Worm (Caenorhabditis elegans) whole organism, L2 larva: Measurements from ENCODE around the gene drd-10.
A peak's percentile ranks its signal among the peaks of the same experiment; 100 is the strongest.

Experiments used
- C34F6.9 ChIP-seq: fragments of 150-350 bp; optimal IDR thresholded peaks from 2 replicates; lab custom pipeline; 2014; ENCODE audit warnings: missing biosample characterization, missing genetic modification characterization
- F13H6.1 ChIP-seq: sonication (generic microtip); optimal IDR thresholded peaks from 2 replicates; lab custom pipeline; 2016; ENCODE audit warnings: missing genetic modification characterization, missing compliant biosample characterization
- R02D3.7 ChIP-seq: fragments of 150-350 bp; optimal IDR thresholded peaks from 2 replicates; lab custom pipeline; 2014; ENCODE audit warnings: missing biosample characterization, missing genetic modification characterization
- Y55F3AM.14 ChIP-seq: fragments of 200-800 bp; sonication (Bioruptor generic); optimal IDR thresholded peaks from 2 replicates; lab custom pipeline; 2018; ENCODE audit warnings: mild to moderate bottlenecking, missing genetic modification characterization, missing compliant biosample characterization
- ZK546.5 ChIP-seq: sonication (generic microtip); optimal IDR thresholded peaks from 2 replicates; lab custom pipeline; 2017; ENCODE audit warnings: missing biosample characterization, missing genetic modification characterization
- alr-1 ChIP-seq: fragments of 150-350 bp; optimal IDR thresholded peaks from 2 replicates; lab custom pipeline; 2014; ENCODE audit warnings: missing biosample characterization, missing genetic modification characterization
- aly-2 ChIP-seq: fragments of 150-350 bp; optimal IDR thresholded peaks from 2 replicates; lab custom pipeline; 2014; ENCODE audit warnings: missing biosample characterization, missing genetic modification characterization
- ama-1 ChIP-seq: fragments of 150-350 bp; optimal IDR thresholded peaks from 2 replicates; lab custom pipeline; 2018; ENCODE audit warnings: inconsistent platforms
- blmp-1 ChIP-seq: sonication (generic microtip); optimal IDR thresholded peaks from 2 replicates; lab custom pipeline; 2017; ENCODE audit warnings: missing genetic modification characterization, mild to moderate bottlenecking, missing compliant biosample characterization, antibody characterized with exemption, moderate library complexity; ENCODE audit not compliant: insufficient read depth
- crh-2 ChIP-seq: sonication (generic microtip); optimal IDR thresholded peaks from 2 replicates; lab custom pipeline; 2017; ENCODE audit warnings: missing biosample characterization, missing genetic modification characterization
- dmd-4 ChIP-seq: sonication (generic microtip); optimal IDR thresholded peaks from 2 replicates; lab custom pipeline; 2017; ENCODE audit warnings: missing biosample characterization, missing genetic modification characterization
- egl-27 ChIP-seq: sonication (generic microtip); optimal IDR thresholded peaks from 3 replicates; lab custom pipeline; 2017; ENCODE audit warnings: missing biosample characterization, missing genetic modification reagents, missing genetic modification characterization
- elt-1 ChIP-seq: fragments of 150-350 bp; optimal IDR thresholded peaks from 2 replicates; lab custom pipeline; 2014; ENCODE audit warnings: missing biosample characterization, missing genetic modification characterization
- gmeb-1 ChIP-seq: fragments of 150-350 bp; optimal IDR thresholded peaks from 2 replicates; lab custom pipeline; 2014; ENCODE audit warnings: missing biosample characterization, missing genetic modification characterization
- lin-11 ChIP-seq: fragments of 150-350 bp; sonication (generic microtip); optimal IDR thresholded peaks from 2 replicates; lab custom pipeline; 2014; ENCODE audit warnings: missing biosample characterization, missing genetic modification characterization, inconsistent platforms, mixed read lengths
- lin-13 ChIP-seq: fragments of 150-350 bp; optimal IDR thresholded peaks from 2 replicates; lab custom pipeline; 2014; ENCODE audit warnings: missing biosample characterization, missing genetic modification reagents, missing genetic modification characterization
- lin-39 ChIP-seq: fragments of 150-350 bp; optimal IDR thresholded peaks from 2 replicates; lab custom pipeline; 2014; ENCODE audit warnings: missing biosample characterization, missing genetic modification reagents, missing genetic modification characterization
- mab-5 ChIP-seq: fragments of 150-350 bp; optimal IDR thresholded peaks from 2 replicates; lab custom pipeline; 2014; ENCODE audit warnings: missing biosample characterization, missing genetic modification characterization
- mdl-1 ChIP-seq, 2 experiments: fragments of 150-350 bp in 1 of 2; sonication (generic microtip) in 1 of 2; optimal IDR thresholded peaks; 2 replicates each; lab custom pipeline; 2017; ENCODE audit warnings: missing biosample characterization in 2 of 2, missing genetic modification characterization in 2 of 2
- nhr-10 ChIP-seq: sonication (generic microtip); optimal IDR thresholded peaks from 2 replicates; lab custom pipeline; 2017; ENCODE audit warnings: missing biosample characterization, missing genetic modification characterization
- nhr-11 ChIP-seq: fragments of 150-350 bp; optimal IDR thresholded peaks from 2 replicates; lab custom pipeline; 2014; ENCODE audit warnings: missing biosample characterization, missing genetic modification characterization
- nhr-12 ChIP-seq: fragments of 150-350 bp; optimal IDR thresholded peaks from 2 replicates; lab custom pipeline; 2014; ENCODE audit warnings: missing biosample characterization, missing genetic modification characterization
- nhr-129 ChIP-seq: fragments of 150-350 bp; optimal IDR thresholded peaks from 2 replicates; lab custom pipeline; 2014; ENCODE audit warnings: missing biosample characterization, missing genetic modification characterization
- nhr-21 ChIP-seq: fragments of 150-350 bp; optimal IDR thresholded peaks from 2 replicates; lab custom pipeline; 2014; ENCODE audit warnings: missing biosample characterization, missing genetic modification characterization
- nhr-23 ChIP-seq: fragments of 150-350 bp; optimal IDR thresholded peaks from 2 replicates; lab custom pipeline; 2014; ENCODE audit warnings: missing biosample characterization, missing genetic modification reagents, missing genetic modification characterization
- nhr-237 ChIP-seq: fragments of 150-350 bp; optimal IDR thresholded peaks from 2 replicates; lab custom pipeline; 2014; ENCODE audit warnings: missing biosample characterization, missing genetic modification characterization
- nhr-25 ChIP-seq: fragments of 150-350 bp; sonication (generic microtip); optimal IDR thresholded peaks from 3 replicates; lab custom pipeline; 2014; ENCODE audit warnings: missing biosample characterization, missing genetic modification characterization
- nhr-77 ChIP-seq: fragments of 150-350 bp; optimal IDR thresholded peaks from 2 replicates; lab custom pipeline; 2014; ENCODE audit warnings: missing biosample characterization, missing genetic modification characterization
- peb-1 ChIP-seq: fragments of 150-350 bp; optimal IDR thresholded peaks from 2 replicates; lab custom pipeline; 2014; ENCODE audit warnings: missing biosample characterization, missing genetic modification characterization
- sem-4 ChIP-seq: fragments of 150-350 bp; optimal IDR thresholded peaks from 2 replicates; lab custom pipeline; 2014; ENCODE audit warnings: missing biosample characterization, missing genetic modification reagents, missing genetic modification characterization
- skn-1 ChIP-seq: sonication (generic microtip); optimal IDR thresholded peaks from 2 replicates; lab custom pipeline; 2017; ENCODE audit warnings: missing biosample characterization, missing genetic modification characterization
- sma-3 ChIP-seq: sonication (generic microtip); optimal IDR thresholded peaks from 2 replicates; lab custom pipeline; 2016; ENCODE audit warnings: missing genetic modification reagents, missing genetic modification characterization, missing compliant biosample characterization
- sma-9 ChIP-seq, 2 experiments: fragments of 150-350 bp in 1 of 2; sonication (generic microtip) in 1 of 2; optimal IDR thresholded peaks; 2 replicates each; lab custom pipeline; 2014 to 2016; ENCODE audit warnings: missing genetic modification characterization in 2 of 2, mild to moderate bottlenecking in 1 of 2, missing biosample characterization in 1 of 2, missing compliant biosample characterization in 1 of 2, missing genetic modification reagents in 1 of 2, moderate library complexity in 1 of 2
- snpc-4 ChIP-seq: fragments of 150-350 bp; optimal IDR thresholded peaks from 2 replicates; lab custom pipeline; 2014; ENCODE audit warnings: missing biosample characterization, missing genetic modification characterization
- unc-39 ChIP-seq: fragments of 150-350 bp; optimal IDR thresholded peaks from 2 replicates; lab custom pipeline; 2014; ENCODE audit warnings: missing biosample characterization, missing genetic modification characterization
- ztf-4 ChIP-seq: fragments of 150-350 bp; optimal IDR thresholded peaks from 2 replicates; lab custom pipeline; 2014; ENCODE audit warnings: missing biosample characterization, missing genetic modification characterization

The drd-10 gene

DNA sequence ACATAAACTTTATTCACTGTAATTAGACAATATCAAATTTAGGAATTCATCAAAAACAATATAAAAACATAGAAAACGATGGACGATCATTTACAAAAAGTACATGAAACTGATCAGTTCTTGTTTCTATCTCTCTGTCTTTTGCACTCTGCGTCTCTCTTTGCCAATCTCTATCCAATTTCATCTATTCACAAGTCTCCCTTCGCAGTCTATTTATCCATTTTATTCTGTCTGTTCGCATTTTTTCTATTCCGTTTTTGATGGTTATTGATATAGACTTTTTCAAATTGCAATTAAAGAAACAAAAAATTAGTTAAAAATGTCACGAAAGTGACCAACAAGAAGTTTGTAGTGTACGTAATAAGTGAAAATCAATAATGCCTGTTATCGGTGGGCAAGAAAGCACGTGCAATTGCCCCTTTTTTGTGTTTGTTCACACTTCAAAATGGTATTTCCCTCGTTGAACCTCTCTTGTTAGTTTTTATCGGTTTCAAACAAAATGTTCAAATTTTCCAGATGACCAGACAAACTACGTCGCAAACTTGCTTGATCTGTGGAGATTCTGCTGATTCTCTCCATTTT, 9.0 kb upstream of the drd-10 start, which contains the start of gene nhr-42:
nhr-42 (plus strand) TSS at position 517 of the 582 bp plus-strand sequence.
- TF ChIP-seq nhr-25 (tag; lab: Kevin White, UChicago) (peak; percentile 60), nhr-129 (tag; lab: Kevin White, UChicago) (peak; percentile 16), egl-27 (tag; lab: Kevin White, UChicago) (no peak), sma-9 (GFP tag; optimal IDR thresholded peaks at IDR 0.05; lab: Kevin White, UChicago) (peak; percentile 55), sma-9 (tag; optimal IDR thresholded peaks at IDR 0.05; lab: Kevin White, UChicago) (no peak), blmp-1 (tag; lab: Kevin White, UChicago) (no peak), nhr-77 (tag; lab: Kevin White, UChicago) (no peak), peb-1 (tag; lab: Kevin White, UChicago) (no peak), nhr-23 (no peak), ZK546.5 (tag; lab: Kevin White, UChicago) (no peak), F13H6.1 (tag; lab: Kevin White, UChicago) (peak; percentile 5), nhr-11 (tag; lab: Kevin White, UChicago) (no peak), mdl-1 (tag; optimal IDR thresholded peaks at IDR 0.05; lab: Kevin White, UChicago) (peak; percentile 2 to 20), lin-13 (GFP tag; lab: Kevin White, UChicago) (no peak), C34F6.9 (peak; percentile 51), sma-3 (GFP tag; lab: Kevin White, UChicago) (peak; percentile 37), crh-2 (tag; lab: Kevin White, UChicago) (peak; percentile 33)
- TF ChIP-seq, all 48 proteins: peak for 8

DNA sequence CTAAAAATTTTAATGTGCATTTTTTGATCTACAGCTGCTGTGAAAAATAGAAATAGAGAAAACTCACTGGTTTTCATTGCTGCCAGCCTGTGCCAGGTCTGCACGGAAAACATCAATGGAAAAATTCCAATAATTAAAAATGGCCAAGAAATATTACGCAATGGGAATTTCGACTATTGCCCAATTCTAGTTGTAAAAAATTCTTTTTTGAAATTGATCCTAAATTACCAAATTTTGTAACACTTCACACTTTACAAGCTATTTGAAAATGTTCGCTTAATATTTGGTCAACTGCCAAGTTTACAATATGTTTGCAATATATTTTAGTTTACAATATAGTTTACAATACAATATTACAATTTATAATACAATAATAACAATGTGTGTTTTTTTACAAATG, 6.7 kb upstream of the drd-10 start:
- TF ChIP-seq blmp-1 (tag; lab: Kevin White, UChicago): no peak
- TF ChIP-seq aly-2: no peak
- no peak for TF ChIP-seq skn-1 (tag; lab: Kevin White, UChicago)
- no peak for TF ChIP-seq nhr-10 (tag; lab: Kevin White, UChicago)
- no peak for TF ChIP-seq gmeb-1
- no peak for TF ChIP-seq ZK546.5 (tag; lab: Kevin White, UChicago)
- TF ChIP-seq nhr-77 (tag; lab: Kevin White, UChicago): no peak
- TF ChIP-seq Y55F3AM.14: no peak
- no peak for TF ChIP-seq sem-4

ce11 chrV:7003850-7004249, 3.6 kb upstream of the drd-10 start, which contains the start of gene srab-4:
Gene srab-4 (plus strand): TSS chrV:7004150.
- TF ChIP-seq nhr-11 (tag; lab: Kevin White, UChicago) (no peak), sma-9 (GFP tag; optimal IDR thresholded peaks at IDR 0.05; lab: Kevin White, UChicago) (no peak), sma-9 (tag; optimal IDR thresholded peaks at IDR 0.05; lab: Kevin White, UChicago) (no peak), sem-4 (no peak), dmd-4 (tag; lab: Kevin White, UChicago) (no peak), snpc-4 (tag; lab: Kevin White, UChicago) (no peak), Y55F3AM.14 (no peak), C34F6.9 (no peak), unc-39 (tag; lab: Kevin White, UChicago) (no peak), ZK546.5 (tag; lab: Kevin White, UChicago) (no peak), lin-39 (tag; lab: Kevin White, UChicago) (no peak), nhr-25 (tag; lab: Kevin White, UChicago) (no peak), egl-27 (tag; lab: Kevin White, UChicago) (no peak), blmp-1 (tag; lab: Kevin White, UChicago) (no peak), ama-1 (no peak), ztf-4 (tag; lab: Kevin White, UChicago) (no peak), lin-11 (tag; lab: Kevin White, UChicago) (no peak), nhr-237 (no peak)

DNA sequence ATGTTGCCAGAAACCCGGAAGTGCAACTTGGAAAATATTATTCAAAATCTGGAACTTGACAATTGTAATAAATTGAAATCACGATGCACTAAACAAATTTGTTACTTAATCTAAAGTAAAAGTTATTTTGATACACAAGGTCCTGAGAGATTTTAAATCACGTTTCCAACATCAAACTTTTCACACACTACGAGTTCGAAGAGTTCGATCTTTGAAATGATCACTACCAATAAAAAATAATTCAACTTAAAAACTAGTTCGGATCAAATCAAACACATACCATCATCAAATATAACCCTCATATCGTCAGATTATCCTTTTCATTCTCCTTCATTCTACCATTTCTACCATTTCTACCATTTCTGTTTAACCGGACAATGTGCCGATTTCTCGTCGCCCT, 1.4 kb upstream of the drd-10 start, which contains the start of gene spig-10:
spig-10 (plus strand) TSS at position 301 of the 400 bp plus-strand sequence.
- TF ChIP-seq F13H6.1 (tag; lab: Kevin White, UChicago) (no peak), blmp-1 (tag; lab: Kevin White, UChicago) (no peak), alr-1 (tag; lab: Kevin White, UChicago) (no peak), mab-5 (tag; lab: Kevin White, UChicago) (no peak)

ce11 chrV:7009461-7009860, 2.1 kb downstream of the drd-10 start, which contains the start of gene C33G8.2:
Gene C33G8.2 (plus strand): TSS chrV:7009761.
- TF ChIP-seq nhr-11 (tag; lab: Kevin White, UChicago): no peak
- TF ChIP-seq nhr-12: no peak
- no peak for TF ChIP-seq blmp-1 (tag; lab: Kevin White, UChicago)
- no peak for TF ChIP-seq egl-27 (tag; lab: Kevin White, UChicago)
- TF ChIP-seq mdl-1 (tag; optimal IDR thresholded peaks at IDR 0.05; lab: Kevin White, UChicago): no peak
- TF ChIP-seq sem-4: no peak
- no peak for TF ChIP-seq nhr-21
- no peak for TF ChIP-seq R02D3.7 (tag; lab: Kevin White, UChicago)
- TF ChIP-seq nhr-129 (tag; lab: Kevin White, UChicago): no peak
- TF ChIP-seq aly-2: no peak
- no peak for TF ChIP-seq mab-5 (tag; lab: Kevin White, UChicago)
- TF ChIP-seq nhr-23: no peak
- no peak for TF ChIP-seq dmd-4 (tag; lab: Kevin White, UChicago)
- TF ChIP-seq elt-1 (tag; lab: Kevin White, UChicago): no peak
- no peak for TF ChIP-seq ZK546.5 (tag; lab: Kevin White, UChicago)
